Worm (Caenorhabditis elegans): ENCODE data around the gene F53F4.17.
A peak's percentile ranks its signal among the peaks of the same experiment; 100 is the strongest.

F53F4.17 gene

DNA sequence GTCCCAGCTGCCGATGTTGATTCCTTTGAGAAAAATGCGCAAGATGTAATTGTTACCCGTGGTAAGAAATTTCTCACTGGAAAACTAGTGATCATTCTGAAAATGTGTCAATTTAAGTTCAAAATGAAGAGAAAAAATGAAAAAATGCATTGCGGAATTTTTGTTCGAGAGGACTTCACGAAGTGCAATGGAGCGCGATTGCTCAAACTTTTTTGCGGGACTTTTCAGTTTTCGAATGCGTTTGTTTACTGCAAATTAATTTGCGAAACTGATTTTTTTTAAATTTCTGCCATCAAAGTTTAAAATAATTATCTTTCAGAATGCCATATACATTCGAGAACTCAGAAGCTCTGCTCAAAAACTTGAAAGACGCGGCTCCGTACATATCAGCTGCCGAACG, 19.5 kb upstream of the F53F4.17 start, which contains the start of the genes nuaf-1 and bir-2 (continued):
- TF ChIP-seq dpl-1 (GFP tag; optimal IDR thresholded peaks at IDR 0.05): peak; percentile 75 to 91 (median 85)
- TF ChIP-seq aha-1 (tag; optimal IDR thresholded peaks at IDR 0.05): no peak
- no peak for TF ChIP-seq hpl-2 (GFP tag; optimal IDR thresholded peaks at IDR 0.05)
- TF ChIP-seq hlh-17 (GFP tag; optimal IDR thresholded peaks at IDR 0.05; ENCODE audit: borderline replicate concordance): no peak
- peak in 2 of 6 experiments; percentile 25 to 65 for TF ChIP-seq elt-3 (tag; optimal IDR thresholded peaks at IDR 0.05)
- no peak for TF ChIP-seq ztf-4 (tag; optimal IDR thresholded peaks at IDR 0.05)
- TF ChIP-seq ztf-11 (tag; optimal IDR thresholded peaks at IDR 0.05): peak in 1 of 2 experiments; percentile 47
- TF ChIP-seq ets-5 (GFP tag; IDR thresholded peaks at IDR 0.05): no peak
- no peak for TF ChIP-seq grh-1 (GFP tag; IDR thresholded peaks at IDR 0.05)
- peak; percentile 54 for TF ChIP-seq C16A3.4 (tag; optimal IDR thresholded peaks at IDR 0.05)
- TF ChIP-seq lin-39 (tag; optimal IDR thresholded peaks at IDR 0.05): no peak
- TF ChIP-seq ceh-8 (GFP tag; optimal IDR thresholded peaks at IDR 0.05): no peak
- TF ChIP-seq vab-15 (tag; optimal IDR thresholded peaks at IDR 0.05): no peak
- peak; percentile 23 for TF ChIP-seq irx-1 (tag; optimal IDR thresholded peaks at IDR 0.05)
- no peak for TF ChIP-seq unc-62 (GFP tag; optimal IDR thresholded peaks at IDR 0.05)
- TF ChIP-seq nhr-90 (tag; optimal IDR thresholded peaks at IDR 0.05; ENCODE audit: poor library complexity): peak; percentile 50
- no peak for TF ChIP-seq mdl-1 (tag; optimal IDR thresholded peaks at IDR 0.05)
- TF ChIP-seq aly-2 (tag; optimal IDR thresholded peaks at IDR 0.05): no peak
- no peak for TF ChIP-seq elt-2 (tag; optimal IDR thresholded peaks at IDR 0.05)
- TF ChIP-seq lin-15B (tag; optimal IDR thresholded peaks at IDR 0.05): peak; percentile 75
- no peak for TF ChIP-seq nhr-76 (tag; optimal IDR thresholded peaks at IDR 0.05)
- TF ChIP-seq fkh-4 (tag; optimal IDR thresholded peaks at IDR 0.05; ENCODE audit: borderline replicate concordance): no peak
- no peak for TF ChIP-seq zag-1 (tag; optimal IDR thresholded peaks at IDR 0.05)
- no peak; the same call in 1 of the 2 replicates for TF ChIP-seq isw-1 (GFP tag; IDR thresholded peaks at IDR 0.05)
- peak; percentile 88 for TF ChIP-seq rnt-1 (tag; optimal IDR thresholded peaks at IDR 0.05)
- TF ChIP-seq efl-3 (GFP tag; optimal IDR thresholded peaks at IDR 0.05): no peak
- no peak for TF ChIP-seq nhr-237 (tag; optimal IDR thresholded peaks at IDR 0.05)
- TF ChIP-seq nhr-47 (tag; optimal IDR thresholded peaks at IDR 0.05): peak; percentile 78
- TF ChIP-seq fos-1 (tag; optimal IDR thresholded peaks at IDR 0.05): no peak
- TF ChIP-seq unc-86 (tag; optimal IDR thresholded peaks at IDR 0.05): peak; percentile 54

DNA sequence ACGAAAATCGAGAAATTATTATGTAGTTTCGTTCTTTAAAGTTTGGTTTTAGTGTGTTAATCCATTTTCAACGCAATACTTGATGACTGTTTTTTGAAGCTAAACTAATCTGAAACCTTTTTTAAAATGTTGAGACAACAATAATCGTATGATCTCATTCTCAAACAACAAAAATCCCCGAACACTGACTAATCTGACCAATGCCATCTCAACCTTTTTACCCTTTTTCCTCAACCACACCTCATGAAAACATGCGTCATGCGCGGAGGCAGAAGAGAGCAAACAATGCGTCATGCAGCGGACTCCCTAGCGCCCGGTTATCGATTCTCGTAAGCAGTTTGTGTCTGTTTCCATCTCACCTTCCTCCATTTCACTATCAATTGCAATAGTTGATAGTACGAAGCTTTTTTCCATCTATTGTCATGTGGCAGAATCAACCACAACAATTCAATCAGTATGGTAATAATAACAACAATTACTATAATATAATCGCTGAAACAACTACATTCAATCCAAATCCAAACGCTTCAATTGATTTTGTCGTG, 16.2 kb upstream of the F53F4.17 start, which contains the start of gene C50B8.4:
C50B8.4 (plus strand) TSS at position 299 of the 545 bp plus-strand sequence.
- TF ChIP-seq ztf-4 (tag; optimal IDR thresholded peaks at IDR 0.05) (no peak), elt-2 (tag; optimal IDR thresholded peaks at IDR 0.05) (peak; percentile 45), lin-35 (GFP tag; optimal IDR thresholded peaks at IDR 0.05) (peak in 1 of 2 experiments; percentile 32)

DNA sequence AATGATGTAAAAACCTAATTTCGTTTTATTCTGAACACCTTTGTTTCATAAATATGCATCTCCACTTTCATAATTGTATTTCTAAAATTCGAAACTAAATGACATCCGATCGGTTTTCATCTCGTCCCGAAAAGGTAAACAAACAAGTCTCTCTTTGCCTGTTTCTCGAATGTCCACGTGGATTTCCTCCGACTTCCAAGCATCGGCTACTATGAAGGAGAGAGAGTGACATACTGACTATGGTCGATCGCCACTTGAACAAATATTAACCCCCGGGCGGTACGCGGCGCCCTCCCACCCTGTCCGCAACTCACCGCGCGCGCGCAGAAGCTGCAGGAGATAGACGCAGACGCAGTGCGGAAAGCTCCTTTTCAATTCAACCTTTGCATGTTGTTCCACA, 12.1 kb upstream of the F53F4.17 start:
- no peak for TF ChIP-seq sox-4 (tag; optimal IDR thresholded peaks at IDR 0.05)
- no peak for TF ChIP-seq egl-27 (tag; optimal IDR thresholded peaks at IDR 0.05)
- no peak for TF ChIP-seq mef-2 (tag; optimal IDR thresholded peaks at IDR 0.05)
- TF ChIP-seq xbp-1 (tag; optimal IDR thresholded peaks at IDR 0.05): no peak
- no peak for TF ChIP-seq snu-23 (GFP tag; optimal IDR thresholded peaks at IDR 0.05)
- no peak for TF ChIP-seq nhr-85 (tag)
- no peak for TF ChIP-seq egl-13 (tag; optimal IDR thresholded peaks at IDR 0.05)
- TF ChIP-seq nhr-90 (tag; optimal IDR thresholded peaks at IDR 0.05; ENCODE audit: poor library complexity): no peak
- no peak for TF ChIP-seq ceh-63 (GFP tag; optimal IDR thresholded peaks at IDR 0.05)
- no peak for TF ChIP-seq vab-15 (tag; optimal IDR thresholded peaks at IDR 0.05)
- no peak for TF ChIP-seq aly-2 (tag; optimal IDR thresholded peaks at IDR 0.05)
- TF ChIP-seq alr-1 (tag; optimal IDR thresholded peaks at IDR 0.05; ENCODE audit: borderline replicate concordance): no peak
- TF ChIP-seq ama-1 (optimal IDR thresholded peaks at IDR 0.05): no peak
- no peak for TF ChIP-seq fkh-10 (GFP tag; optimal IDR thresholded peaks at IDR 0.05)
- TF ChIP-seq lsy-2 (tag; optimal IDR thresholded peaks at IDR 0.05): no peak
- TF ChIP-seq ztf-11 (tag; optimal IDR thresholded peaks at IDR 0.05): no peak
- no peak for TF ChIP-seq fkh-4 (tag; optimal IDR thresholded peaks at IDR 0.05; ENCODE audit: borderline replicate concordance)
- TF ChIP-seq nhr-71 (tag; optimal IDR thresholded peaks at IDR 0.05): no peak

Measured in whole organism, L1 larva.